Fruit fly (Drosophila melanogaster): Measurements from ENCODE around the gene CG42762.

Gene CG42762

DNA sequence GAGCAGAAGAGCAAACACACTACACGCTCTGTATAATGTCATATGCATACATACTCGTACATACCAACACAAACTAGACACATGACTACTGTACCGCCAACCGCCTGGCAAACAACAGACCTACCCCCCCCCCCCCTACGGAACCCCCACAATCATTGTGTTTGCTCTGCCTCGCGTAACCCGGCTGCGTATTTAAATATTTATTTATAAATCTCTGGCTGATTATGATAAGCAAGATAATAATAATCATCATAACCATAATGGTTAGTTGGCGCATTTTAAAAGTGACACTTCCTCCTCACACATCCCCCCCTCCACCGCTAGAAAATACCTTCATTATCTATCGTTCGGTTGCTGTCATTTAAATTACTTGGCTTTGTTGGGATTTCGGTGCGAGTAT, 46.4 kb downstream of the CG42762 start (continued):
- TF ChIP-seq seq (GFP tag; IDR thresholded peaks at IDR 0.05), result peak; percentile 31
- TF ChIP-seq CG11560 (tag; IDR thresholded peaks at IDR 0.05), result no peak
- TF ChIP-seq ftz-f1 (GFP tag; optimal IDR thresholded peaks at IDR 0.05), result no peak
- TF ChIP-seq CG9727 (GFP tag; optimal IDR thresholded peaks at IDR 0.05), result peak; percentile 63
- no peak for TF ChIP-seq CG8478 (optimal IDR thresholded peaks at IDR 0.05)
- no peak for TF ChIP-seq tx (GFP tag; optimal IDR thresholded peaks at IDR 0.05)
- TF ChIP-seq NK7.1 (GFP tag; optimal IDR thresholded peaks at IDR 0.05), result no peak
- peak; percentile 75 for TF ChIP-seq CG2678 (tag; optimal IDR thresholded peaks at IDR 0.05)
- no peak for TF ChIP-seq pita (GFP tag; optimal IDR thresholded peaks at IDR 0.05)
- no peak for TF ChIP-seq pb (GFP tag; optimal IDR thresholded peaks at IDR 0.05)
- no peak for TF ChIP-seq ERR (GFP tag; optimal IDR thresholded peaks at IDR 0.05)
- no peak for TF ChIP-seq CG1602 (GFP tag; optimal IDR thresholded peaks at IDR 0.05)
- no peak for TF ChIP-seq hb (GFP tag; IDR thresholded peaks at IDR 0.05; ENCODE audit: partially characterized antibody)
- TF ChIP-seq CG11085 (GFP tag; IDR thresholded peaks at IDR 0.05), result no peak
- TF ChIP-seq Hand (GFP tag; optimal IDR thresholded peaks at IDR 0.05), result no peak
- TF ChIP-seq fd64A (GFP tag; optimal IDR thresholded peaks at IDR 0.05), result peak; percentile 71
- TF ChIP-seq sna (GFP tag; IDR thresholded peaks at IDR 0.05; ENCODE audit: partially characterized antibody), result no peak
- peak; percentile 40 for TF ChIP-seq kah (GFP tag; optimal IDR thresholded peaks at IDR 0.05)
- TF ChIP-seq CG10267 (tag; optimal IDR thresholded peaks at IDR 0.05), result no peak
- TF ChIP-seq oc (tag; optimal IDR thresholded peaks at IDR 0.05), result peak; percentile 62
- peak; percentile 80 for TF ChIP-seq CG15479 (GFP tag; optimal IDR thresholded peaks at IDR 0.05)
- TF ChIP-seq CG4282 (GFP tag; optimal IDR thresholded peaks at IDR 0.05), result no peak
- peak in 1 of 2 experiments; percentile 76 for TF ChIP-seq Eip74EF (GFP tag; optimal IDR thresholded peaks at IDR 0.05)
- TF ChIP-seq br (optimal IDR thresholded peaks at IDR 0.05), result no peak
- no peak for TF ChIP-seq Elba2 (GFP tag; optimal IDR thresholded peaks at IDR 0.05)
- TF ChIP-seq Fer2 (tag; optimal IDR thresholded peaks at IDR 0.05), result peak; percentile 24
- no peak for TF ChIP-seq Ets65A (GFP tag)
- TF ChIP-seq Asciz (GFP tag; optimal IDR thresholded peaks at IDR 0.05), result peak; percentile 72

DNA sequence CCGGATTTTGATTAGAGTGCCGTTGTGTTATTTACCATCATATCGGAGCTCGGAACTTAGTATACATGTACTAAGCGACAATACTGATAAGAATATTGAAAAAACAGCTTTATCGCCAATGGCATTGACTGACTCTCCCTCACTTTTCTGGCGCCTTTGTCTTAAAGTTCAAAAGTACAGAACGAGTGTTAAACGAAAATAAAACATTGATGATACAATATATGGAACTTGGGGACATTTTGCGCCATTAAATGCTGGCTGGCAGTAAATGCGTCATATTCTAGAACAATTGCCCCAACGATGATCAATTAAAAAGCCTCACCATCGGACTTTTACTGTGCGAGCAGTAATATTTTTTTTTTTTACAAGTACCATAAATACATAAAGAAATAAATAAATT, 48.7 kb downstream of the CG42762 start:
- TF ChIP-seq nom (GFP tag; optimal IDR thresholded peaks at IDR 0.05) (peak; percentile 74), H15 (GFP tag; IDR thresholded peaks at IDR 0.05) (no peak), stc (GFP tag; IDR thresholded peaks at IDR 0.05) (no peak), exex (tag; optimal IDR thresholded peaks at IDR 0.05) (peak; percentile 32), pfk (GFP tag; optimal IDR thresholded peaks at IDR 0.05) (no peak), Dbx (GFP tag; IDR thresholded peaks at IDR 0.05) (peak; percentile 5; the same call in 1 of the 3 replicates), Pdp1 (GFP tag; optimal IDR thresholded peaks at IDR 0.05) (peak in 1 of 2 experiments; percentile 17), CG34376 (GFP tag; optimal IDR thresholded peaks at IDR 0.05) (peak; percentile 51), HLHmδ (GFP tag; optimal IDR thresholded peaks at IDR 0.05) (no peak), Med (GFP tag) (peak; percentile 56), cwo (GFP tag; optimal IDR thresholded peaks at IDR 0.05) (peak; percentile 44), lbe (GFP tag; optimal IDR thresholded peaks at IDR 0.05) (peak; percentile 11), CG11085 (GFP tag; IDR thresholded peaks at IDR 0.05) (no peak), sug (tag; optimal IDR thresholded peaks at IDR 0.05) (no peak), corto (GFP tag; optimal IDR thresholded peaks at IDR 0.05) (peak; percentile 36), Ets65A (GFP tag) (no peak), chinmo (GFP tag; IDR thresholded peaks at IDR 0.05; ENCODE audit: partially characterized antibody) (0 out of 4 replicates have a peak, but pooled peaks have one; percentile 37), Dip2 (GFP tag; IDR thresholded peaks at IDR 0.05) (no peak), hb (GFP tag; IDR thresholded peaks at IDR 0.05; ENCODE audit: partially characterized antibody) (no peak), mirr (GFP tag; optimal IDR thresholded peaks at IDR 0.05) (peak; percentile 28)
